Worm (Caenorhabditis elegans) whole organism, L4 larva: Measurements from ENCODE around the gene cest-4.

Source experiments
- T26A8.4 ChIP-seq: fragments of 200-800 bp; sonication (Bioruptor generic); IDR thresholded peaks from 2 replicates; pipeline ENCODE4 v1.3.6; 2022; ENCODE audit warnings: missing genetic modification characterization, missing compliant biosample characterization
- Y5F2A.4 ChIP-seq: fragments of 200-800 bp; sonication (Bioruptor generic); optimal IDR thresholded peaks from 2 replicates; lab custom pipeline; 2018; ENCODE audit warnings: mild to moderate bottlenecking, missing genetic modification characterization, missing compliant biosample characterization
- aha-1 ChIP-seq: fragments of 150-350 bp; peaks from one replicate; lab custom pipeline; 2014; ENCODE audit warnings: missing biosample characterization, missing genetic modification characterization
- ceh-20 ChIP-seq: fragments of 200-800 bp; sonication (Bioruptor generic); IDR thresholded peaks from 2 replicates; pipeline ENCODE4 v1.3.6; 2022; ENCODE audit warnings: missing genetic modification reagents, missing genetic modification characterization, missing compliant biosample characterization
- ceh-44 ChIP-seq: fragments of 200-800 bp; sonication (Bioruptor generic); IDR thresholded peaks from 2 replicates; pipeline ENCODE4 v1.3.6; 2022; ENCODE audit warnings: missing genetic modification reagents, missing genetic modification characterization, missing compliant biosample characterization
- ceh-82 ChIP-seq: sonication (generic microtip); optimal IDR thresholded peaks from 2 replicates; lab custom pipeline; 2017; ENCODE audit warnings: missing biosample characterization, missing genetic modification characterization
- ces-1 ChIP-seq: fragments of 150-350 bp; sonication (generic microtip); optimal IDR thresholded peaks from 4 replicates; lab custom pipeline; 2014; ENCODE audit warnings: missing biosample characterization, missing genetic modification reagents, missing genetic modification characterization
- daf-16 ChIP-seq, 3 experiments: sonication (generic microtip); optimal IDR thresholded peaks; 2 replicates each; lab custom pipeline; 2016 to 2017; ENCODE audit warnings: missing genetic modification characterization in 3 of 3, missing genetic modification reagents in 3 of 3, mild to moderate bottlenecking in 2 of 3, missing compliant biosample characterization in 2 of 3, missing biosample characterization in 1 of 3, moderate library complexity in 1 of 3
- dmd-6 ChIP-seq: fragments of 200-800 bp; sonication (Bioruptor generic); IDR thresholded peaks from 2 replicates; pipeline ENCODE4 v1.3.6; 2022; ENCODE audit warnings: missing genetic modification reagents, missing genetic modification characterization, missing compliant biosample characterization
- dmd-8 ChIP-seq: fragments of 200-800 bp; sonication (Bioruptor generic); IDR thresholded peaks from 2 replicates; pipeline ENCODE4 v1.3.6; 2022; ENCODE audit warnings: missing genetic modification characterization, missing compliant biosample characterization
- fos-1 ChIP-seq: fragments of 150-350 bp; optimal IDR thresholded peaks from 2 replicates; lab custom pipeline; 2014; ENCODE audit warnings: missing biosample characterization, missing genetic modification characterization
- hlh-11 ChIP-seq: fragments of 200-800 bp; sonication (Bioruptor generic); optimal IDR thresholded peaks from 2 replicates; lab custom pipeline; 2018; ENCODE audit warnings: mild to moderate bottlenecking, missing genetic modification characterization, missing compliant biosample characterization
- hlh-30 ChIP-seq: sonication (generic microtip); optimal IDR thresholded peaks from 2 replicates; lab custom pipeline; 2017; ENCODE audit warnings: antibody characterized with exemption, mild to moderate bottlenecking, missing genetic modification characterization, missing compliant biosample characterization; ENCODE audit not compliant: insufficient read depth
- lsy-2 ChIP-seq, 2 experiments: fragments of 150-350 bp in 1 of 2; sonication (generic microtip) in 1 of 2; optimal IDR thresholded peaks; 2 replicates each; lab custom pipeline; 2014 to 2017; ENCODE audit warnings: missing biosample characterization in 2 of 2, missing genetic modification characterization in 2 of 2
- mdt-29 ChIP-seq: fragments of 200-800 bp; sonication (Bioruptor generic); IDR thresholded peaks from 2 replicates; pipeline ENCODE4 v1.3.6; 2022; ENCODE audit warnings: missing genetic modification reagents, missing genetic modification characterization, missing compliant biosample characterization
- mxl-2 ChIP-seq: fragments of 200-800 bp; sonication (Bioruptor generic); conservative IDR thresholded peaks from 2 replicates; pipeline ENCODE4 v1.3.6; 2022; ENCODE audit warnings: missing genetic modification reagents, missing genetic modification characterization, missing compliant biosample characterization
- nhr-11 ChIP-seq: fragments of 150-350 bp; optimal IDR thresholded peaks from 2 replicates; lab custom pipeline; 2014; ENCODE audit warnings: missing biosample characterization, missing genetic modification characterization
- nhr-25 ChIP-seq: sonication (generic microtip); optimal IDR thresholded peaks from 2 replicates; lab custom pipeline; 2017; ENCODE audit warnings: missing genetic modification characterization, mild to moderate bottlenecking, missing compliant biosample characterization, antibody characterized with exemption, moderate library complexity, borderline replicate concordance; ENCODE audit not compliant: insufficient read depth
- nhr-41 ChIP-seq: fragments of 200-800 bp; sonication (Bioruptor generic); IDR thresholded peaks from 2 replicates; pipeline ENCODE4 v1.3.6; 2022; ENCODE audit warnings: missing genetic modification reagents, missing genetic modification characterization, missing compliant biosample characterization
- nhr-76 ChIP-seq: fragments of 150-350 bp; optimal IDR thresholded peaks from 2 replicates; lab custom pipeline; 2014; ENCODE audit warnings: missing biosample characterization, missing genetic modification characterization
- nhr-77 ChIP-seq: fragments of 150-350 bp; optimal IDR thresholded peaks from 2 replicates; lab custom pipeline; 2014; ENCODE audit warnings: missing biosample characterization, missing genetic modification characterization
- pha-4 ChIP-seq, 2 experiments: fragments of 150-350 bp in 1 of 2; fragments of 200-800 bp in 1 of 2; sonication (Bioruptor generic) in 1 of 2; IDR thresholded peaks in 1 of 2; optimal IDR thresholded peaks in 1 of 2; 2 replicates each; pipeline versions ENCODE4 v1.3.6 to Lab custom; 2014 to 2022; ENCODE audit warnings: missing genetic modification characterization in 2 of 2, missing genetic modification reagents in 2 of 2, missing biosample characterization in 1 of 2, missing compliant biosample characterization in 1 of 2
- skn-1 ChIP-seq: fragments of 150-350 bp; optimal IDR thresholded peaks from 2 replicates; lab custom pipeline; 2014; ENCODE audit warnings: missing biosample characterization, missing genetic modification characterization
- spr-1 ChIP-seq: sonication (generic microtip); optimal IDR thresholded peaks from 2 replicates; lab custom pipeline; 2016; ENCODE audit warnings: mild to moderate bottlenecking, missing genetic modification characterization, missing compliant biosample characterization
- unc-39 ChIP-seq: sonication (generic microtip); optimal IDR thresholded peaks from 2 replicates; lab custom pipeline; 2017; ENCODE audit warnings: missing biosample characterization, missing genetic modification characterization
- unc-62 ChIP-seq, 3 experiments: fragments of 150-350 bp in 1 of 3; sonication (generic microtip); optimal IDR thresholded peaks in 2 of 3; peaks in 1 of 3; 1 replicate in 1 of 3; 2 replicates in 2 of 3; lab custom pipeline; 2014 to 2017; ENCODE audit warnings: missing biosample characterization in 3 of 3, missing genetic modification characterization in 3 of 3, missing genetic modification reagents in 3 of 3, missing genotype in 1 of 3
- zfp-2 ChIP-seq: sonication (generic microtip); optimal IDR thresholded peaks from 2 replicates; lab custom pipeline; 2016; ENCODE audit warnings: mild to moderate bottlenecking, missing genetic modification characterization, missing compliant biosample characterization
- zfp-3 ChIP-seq: fragments of 200-800 bp; sonication (Bioruptor generic); conservative IDR thresholded peaks from 2 replicates; pipeline ENCODE4 v1.3.6; 2022; ENCODE audit warnings: missing genetic modification reagents, missing genetic modification characterization, missing compliant biosample characterization

cest-4 gene

ce11 chrIV:6756374-6756773 is 45.8 kb downstream of the cest-4 start (continued):
- TF ChIP-seq zfp-2 (tag; lab: Kevin White, UChicago) (peak; percentile 48), nhr-25 (tag; lab: Kevin White, UChicago) (no peak), ces-1 (GFP tag; lab: Kevin White, UChicago) (peak; percentile 38)

- TF ChIP-seq ceh-82 (tag; lab: Kevin White, UChicago) (no peak), dmd-8 (no peak), T26A8.4 (0 out of 2 replicates have a peak, but pooled peaks have one; percentile 44), Y5F2A.4 (GFP tag; lab: Kevin White, UChicago) (no peak), daf-16 (GFP tag; optimal IDR thresholded peaks at IDR 0.05; lab: Kevin White, UChicago) (peak in 1 of 2 experiments; percentile 98), daf-16 (tag; optimal IDR thresholded peaks at IDR 0.05; lab: Kevin White, UChicago) (no peak), nhr-11 (tag; lab: Kevin White, UChicago) (peak; percentile 69), ceh-44 (GFP tag; lab: Robert Waterston, UW) (no peak), zfp-3 (no peak), skn-1 (no peak), dmd-6 (GFP tag; lab: Robert Waterston, UW) (no peak), aha-1 (peak; percentile 68), spr-1 (no peak), nhr-77 (tag; lab: Kevin White, UChicago) (no peak), unc-62 (GFP tag; optimal IDR thresholded peaks at IDR 0.05 in 1 of 2; lab: Kevin White, UChicago) (no peak), unc-62 (tag; optimal IDR thresholded peaks at IDR 0.05; lab: Kevin White, UChicago) (no peak), pha-4 (GFP tag; IDR thresholded peaks at IDR 0.05; lab: Robert Waterston, UW) (no peak), pha-4 (tag; optimal IDR thresholded peaks at IDR 0.05; lab: Kevin White, UChicago) (no peak), ceh-20 (GFP tag; lab: Robert Waterston, UW) (peak; percentile 60; the same call in 1 of the 2 replicates), hlh-11 (peak; percentile 55), mxl-2 (0 out of 2 replicates have a peak, but pooled peaks have one; percentile 18), nhr-41 (GFP tag; lab: Robert Waterston, UW) (no peak), nhr-76 (tag; lab: Kevin White, UChicago) (no peak), lsy-2 (tag; optimal IDR thresholded peaks at IDR 0.05; lab: Kevin White, UChicago) (peak; percentile 24 to 25), mdt-29 (peak; percentile 52), unc-39 (tag; lab: Kevin White, UChicago) (no peak), hlh-30 (tag; lab: Kevin White, UChicago) (peak; percentile 61)
Measured at ce11 chrIV:6751213-6751612, 50.9 kb downstream of the cest-4 start.

- no peak for TF ChIP-seq fos-1 (tag; lab: Kevin White, UChicago)
- TF ChIP-seq hlh-30 (tag; lab: Kevin White, UChicago), result no peak
- TF ChIP-seq unc-62 (GFP tag; optimal IDR thresholded peaks at IDR 0.05 in 1 of 2; lab: Kevin White, UChicago), result peak in 1 of 2 experiments; percentile 43
- TF ChIP-seq unc-62 (tag; optimal IDR thresholded peaks at IDR 0.05; lab: Kevin White, UChicago), result no peak
- TF ChIP-seq, all 104 proteins: peak for 1
Measured at ce11 chrIV:6750117-6750516, 52.0 kb downstream of the cest-4 start.
